Fruit fly (Drosophila melanogaster) whole organism, larva: ENCODE results near the gene CG11656.

ENCODE experiments used
- noc ChIP-seq: fragments of 200-800 bp; sonication (Bioruptor generic); optimal IDR thresholded peaks from 3 replicates; lab custom pipeline; 2019; ENCODE audit warnings: missing biosample characterization, mild to moderate bottlenecking, missing genetic modification characterization, moderate library complexity

The CG11656 gene

DNA sequence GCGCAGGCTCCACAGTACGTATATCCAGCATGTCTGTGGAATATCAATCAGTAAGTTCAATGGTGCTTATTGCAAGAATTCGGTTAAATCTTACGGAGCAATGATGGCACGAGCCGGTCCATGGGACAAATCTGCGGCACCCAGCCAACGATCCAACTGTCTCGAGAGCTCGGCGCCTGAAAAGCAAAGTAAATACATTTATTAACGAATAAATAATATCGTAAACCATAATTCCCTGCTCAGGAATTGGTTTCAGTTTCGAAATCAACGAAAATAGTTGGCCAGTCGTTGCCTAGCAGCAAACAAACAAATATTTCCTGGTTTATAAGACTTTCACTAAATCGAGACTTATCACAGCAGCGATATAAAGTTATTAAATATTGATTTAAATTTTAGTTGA is at the start of gene CG11656:
TSS of gene CG11656 (plus strand) at position 301 of the 400 bp plus-strand sequence.
- no peak for TF ChIP-seq noc (tag; lab: Kevin White, UChicago)

DNA sequence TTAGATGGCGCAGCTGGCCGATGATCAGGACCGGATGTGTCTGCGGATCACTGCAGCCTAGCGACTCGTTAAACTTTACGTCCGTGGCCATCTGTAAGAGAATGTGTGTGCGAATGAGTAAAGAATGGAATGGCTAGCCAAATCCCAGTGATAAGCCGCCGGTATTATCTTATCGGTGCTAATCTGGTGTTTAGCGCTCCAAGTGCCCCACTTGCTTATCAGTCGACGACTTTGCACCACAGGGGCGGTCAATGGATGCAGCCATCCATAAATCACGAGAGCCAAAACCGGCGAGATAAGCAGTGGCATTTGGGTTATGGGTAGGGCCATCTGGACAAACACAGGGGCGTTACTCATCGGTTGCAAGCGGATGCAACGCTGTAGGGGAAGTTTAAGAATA is 49.5 kb upstream of the CG11656 start:
- peak; percentile 55 for TF ChIP-seq noc (tag; lab: Kevin White, UChicago)

dm6 chr3R:12960929-12961855 is 48.5 kb upstream of the CG11656 start, which contains the start of gene Spc25:
TSS of gene Spc25 (plus strand) at chr3R:12961745.
- no peak for TF ChIP-seq noc (tag; lab: Kevin White, UChicago)

dm6 chr3R:12962612-12963011 is 47.1 kb upstream of the CG11656 start:
- TF ChIP-seq noc (tag; lab: Kevin White, UChicago) = no peak

dm6 chr3R:12963491-12963890 is 46.2 kb upstream of the CG11656 start, which contains the start of gene Cyp304a1:
TSS of gene Cyp304a1 (plus strand) at chr3R:12963791.
- no peak for TF ChIP-seq noc (tag; lab: Kevin White, UChicago)

DNA sequence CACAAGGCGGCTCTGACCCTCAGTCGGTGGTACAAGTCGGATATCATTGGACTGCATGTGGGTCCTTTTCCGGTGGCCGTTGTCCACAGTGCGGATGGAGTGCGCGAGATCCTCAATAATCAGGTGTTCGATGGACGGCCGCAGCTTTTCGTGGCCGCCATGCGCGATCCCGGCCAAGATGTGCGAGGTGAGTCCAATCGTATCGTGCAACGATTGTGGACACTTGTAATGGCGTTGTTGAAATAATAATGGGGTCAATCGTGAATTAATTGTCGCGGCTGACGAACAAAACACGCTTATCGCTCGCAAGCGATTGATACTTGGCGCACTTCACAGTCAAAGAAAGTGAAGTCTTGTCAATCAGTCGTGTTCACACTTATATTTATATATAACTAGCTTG is 45.7 kb upstream of the CG11656 start:
- no peak for TF ChIP-seq noc (tag; lab: Kevin White, UChicago)

DNA sequence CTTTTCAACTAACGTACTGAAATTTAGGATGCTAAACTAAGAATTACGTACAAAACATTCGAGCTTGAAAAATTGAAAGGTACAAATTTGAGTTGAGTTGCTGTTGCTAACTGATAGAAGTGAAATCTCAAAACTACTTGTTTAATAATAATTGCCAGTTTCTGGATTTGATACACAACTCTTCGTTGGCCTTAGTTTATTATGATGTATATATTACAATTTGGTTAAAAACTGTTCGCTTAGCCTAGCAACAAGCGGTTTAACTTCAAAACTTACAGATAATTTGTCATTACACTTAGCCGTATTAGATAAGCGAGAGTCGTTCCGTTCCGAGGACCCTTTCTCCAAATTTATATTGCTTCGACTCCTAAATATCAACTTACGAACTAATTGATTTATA is 42.1 kb upstream of the CG11656 start, which contains the start of the genes CG14384 and grsm:
TSS of gene CG14384 (minus strand) at position 101 of the 400 bp plus-strand sequence.
TSS of gene grsm (minus strand) at position 101 of the 400 bp plus-strand sequence.
- no peak for TF ChIP-seq noc (tag; lab: Kevin White, UChicago)

- no peak for TF ChIP-seq noc (tag; lab: Kevin White, UChicago)
Measured at dm6 chr3R:12972106-12972505, 37.6 kb upstream of the CG11656 start.

DNA sequence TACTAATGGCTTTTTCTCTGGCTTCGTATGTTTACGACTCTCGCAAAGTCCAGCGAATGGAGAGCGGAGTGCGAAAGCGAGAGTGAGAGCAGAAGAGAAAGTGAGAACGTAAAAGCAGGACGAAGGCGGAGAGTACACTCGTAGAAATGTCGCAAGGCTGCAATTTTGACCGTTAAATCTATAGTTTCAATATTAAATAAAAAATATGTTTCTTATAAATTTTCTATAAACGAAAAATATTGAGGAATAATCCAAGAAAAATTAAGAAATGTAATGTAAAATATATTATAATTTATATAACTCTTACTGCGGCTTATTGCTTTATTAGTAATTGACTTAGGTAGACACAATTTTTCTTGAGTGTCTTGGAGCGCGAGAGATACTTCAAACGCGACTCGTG is 35.2 kb upstream of the CG11656 start:
- no peak for TF ChIP-seq noc (tag; lab: Kevin White, UChicago)

DNA sequence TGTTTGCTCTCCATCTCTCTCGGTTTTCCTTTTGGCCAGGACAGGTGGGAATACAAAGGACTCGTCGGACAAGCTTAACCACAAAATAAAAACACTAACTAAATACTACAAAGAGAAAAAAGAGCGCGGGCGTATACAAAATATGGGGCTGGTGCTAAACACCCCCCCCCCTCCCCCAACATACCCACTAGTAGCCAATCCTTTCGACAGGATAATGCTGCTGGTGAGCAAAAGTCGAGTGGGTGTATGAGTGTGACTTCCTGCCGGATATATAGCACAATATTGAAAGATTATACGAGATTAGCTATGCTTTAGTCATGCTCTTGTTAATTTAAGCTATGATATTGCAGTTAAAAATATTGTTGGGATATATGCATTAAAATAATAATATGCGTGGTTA is 34.5 kb upstream of the CG11656 start:
- no peak for TF ChIP-seq noc (tag; lab: Kevin White, UChicago)

DNA sequence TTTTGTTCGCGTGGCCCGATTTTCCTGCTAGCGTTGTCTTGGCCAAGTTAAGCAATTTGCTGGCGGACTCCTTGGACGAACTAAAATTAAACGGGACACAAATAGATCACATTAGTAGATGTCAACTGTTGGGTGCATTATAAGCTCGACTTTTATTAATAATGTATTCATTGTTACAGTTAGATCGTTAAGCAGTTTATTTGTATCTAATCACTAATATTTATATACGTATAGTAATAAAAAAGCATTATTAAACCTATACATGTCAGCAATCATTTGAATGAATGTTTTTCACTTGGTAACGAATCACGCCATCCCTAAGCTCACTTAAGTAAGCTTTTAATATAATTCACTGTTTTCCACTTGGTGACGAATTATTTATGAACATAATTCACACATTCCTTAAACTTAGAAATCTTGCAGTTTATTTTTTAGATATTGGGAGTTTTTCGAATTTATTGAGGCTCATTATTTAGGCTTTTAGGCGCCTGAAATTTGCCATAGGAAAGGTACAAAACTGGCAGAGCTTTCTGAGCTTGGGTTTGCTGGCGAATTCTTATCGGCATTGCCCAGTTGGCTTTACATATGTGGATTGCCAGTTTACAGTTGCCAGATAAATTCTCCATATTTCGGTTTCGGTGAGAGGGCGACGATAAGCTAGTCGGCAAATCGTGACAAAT is 32.2 kb upstream of the CG11656 start, which contains the start of the genes CG7381 and CG7091:
TSS of gene CG7381 (minus strand) at position 101 of the 680 bp plus-strand sequence.
TSS of gene CG7091 (plus strand) at position 630 of the 680 bp plus-strand sequence.
- no peak for TF ChIP-seq noc (tag; lab: Kevin White, UChicago)

DNA sequence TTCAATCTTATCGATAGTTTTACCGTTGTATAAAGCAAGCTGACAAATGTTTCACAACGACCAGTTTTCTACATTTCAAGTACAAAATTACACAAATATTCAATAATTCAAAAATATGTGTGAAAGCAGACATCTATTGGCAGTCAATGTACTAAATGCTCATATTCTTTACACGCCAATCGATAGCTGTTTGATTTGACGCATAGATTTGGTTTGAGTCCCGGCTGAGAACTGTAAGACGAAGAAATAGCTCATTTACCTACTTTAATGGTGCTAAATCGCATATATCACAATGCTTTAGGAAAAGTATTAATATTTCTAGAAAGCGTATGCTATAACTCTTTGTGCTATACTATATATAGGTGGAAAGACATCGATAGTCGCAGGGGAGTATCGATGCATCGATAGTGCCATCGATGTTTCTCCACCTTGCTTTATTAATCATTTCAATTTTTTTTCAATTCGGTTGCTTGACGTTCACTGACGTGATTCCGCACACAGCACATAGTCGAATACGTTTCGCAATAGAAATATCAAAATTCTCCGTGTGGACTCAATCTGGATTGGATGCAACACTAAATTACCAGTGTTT is 29.0 kb upstream of the CG11656 start, which contains the start of gene Paip2:
TSS of gene Paip2 (plus strand) at position 165 of the 592 bp plus-strand sequence.
- TF ChIP-seq noc (tag; lab: Kevin White, UChicago) = no peak

dm6 chr3R:12981334-12982166 is 28.1 kb upstream of the CG11656 start:
- peak; percentile 0 for TF ChIP-seq noc (tag; lab: Kevin White, UChicago)

DNA sequence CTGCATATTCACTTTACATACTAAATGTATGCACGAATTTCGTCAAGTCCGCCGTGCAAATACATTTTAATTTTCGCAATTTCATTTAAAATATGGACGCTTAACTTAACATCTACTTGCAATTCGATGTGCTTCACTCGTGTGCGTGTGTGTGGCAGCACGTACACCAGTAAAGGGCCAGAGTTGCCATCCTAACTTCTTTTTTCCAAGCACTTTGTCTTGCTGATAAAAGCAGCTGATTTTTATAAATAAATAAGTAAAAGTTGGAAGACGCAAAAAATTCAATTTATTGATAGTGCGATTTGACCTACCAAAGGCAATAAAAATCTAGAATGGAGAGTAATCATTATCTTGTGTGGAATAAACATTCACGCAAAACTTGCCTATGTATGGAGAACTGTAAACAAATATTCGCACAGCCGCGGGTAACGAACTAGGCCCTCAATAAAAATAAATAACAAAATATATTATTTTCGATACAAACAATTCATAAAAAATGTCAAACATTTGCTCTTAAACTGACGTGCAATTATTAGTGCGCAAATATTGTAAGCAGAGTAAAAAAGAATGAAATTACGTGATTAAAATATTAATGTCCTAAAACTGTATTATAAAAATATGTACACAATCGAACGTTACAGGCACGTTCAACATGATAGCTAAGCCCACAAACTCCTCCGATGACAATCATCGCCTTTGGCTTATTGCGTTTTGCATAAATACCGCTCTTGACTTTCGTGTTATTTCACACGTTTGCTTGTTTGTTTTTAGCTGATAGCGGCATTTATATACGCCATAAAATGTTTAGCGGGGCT is 27.3 kb upstream of the CG11656 start:
- peak; percentile 94 for TF ChIP-seq noc (tag; lab: Kevin White, UChicago)
